Worm (Caenorhabditis elegans): Measurements from ENCODE around the gene arl-6.

Gene arl-6

DNA sequence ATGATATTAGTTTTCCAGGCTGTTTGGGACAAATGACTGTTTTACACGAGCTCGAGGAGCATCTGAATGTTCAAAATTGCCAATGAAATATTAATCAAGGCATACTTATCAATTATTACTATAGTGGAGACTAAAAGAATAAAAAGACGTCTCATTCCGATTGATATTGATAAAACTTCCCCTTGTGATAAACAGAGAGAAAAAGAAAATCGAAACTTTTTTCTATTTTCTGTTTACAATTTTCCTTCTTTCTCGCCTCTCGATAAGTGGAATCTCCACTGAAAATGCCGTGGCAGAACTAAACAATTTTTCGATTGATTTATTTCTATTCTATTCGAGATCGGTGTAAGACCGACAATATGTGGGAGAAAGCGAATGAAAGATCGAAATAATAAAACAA is 34.8 kb downstream of the arl-6 start, which contains the start of gene B0393.9:
TSS of gene B0393.9 (minus strand) at position 303 of the 400 bp plus-strand sequence.
- TF ChIP-seq ztf-23 (GFP tag; IDR thresholded peaks at IDR 0.05) (no peak), flt-1 (GFP tag; IDR thresholded peaks at IDR 0.05) (no peak), ref-1 (GFP tag; conservative IDR thresholded peaks at IDR 0.05) (no peak), ztf-29 (GFP tag; IDR thresholded peaks at IDR 0.05) (no peak), med-1 (GFP tag; optimal IDR thresholded peaks at IDR 0.05; ENCODE audit: insufficient read depth) (no peak), T22C8.4 (GFP tag; IDR thresholded peaks at IDR 0.05) (no peak), klf-2 (GFP tag; conservative IDR thresholded peaks at IDR 0.05) (no peak)

DNA sequence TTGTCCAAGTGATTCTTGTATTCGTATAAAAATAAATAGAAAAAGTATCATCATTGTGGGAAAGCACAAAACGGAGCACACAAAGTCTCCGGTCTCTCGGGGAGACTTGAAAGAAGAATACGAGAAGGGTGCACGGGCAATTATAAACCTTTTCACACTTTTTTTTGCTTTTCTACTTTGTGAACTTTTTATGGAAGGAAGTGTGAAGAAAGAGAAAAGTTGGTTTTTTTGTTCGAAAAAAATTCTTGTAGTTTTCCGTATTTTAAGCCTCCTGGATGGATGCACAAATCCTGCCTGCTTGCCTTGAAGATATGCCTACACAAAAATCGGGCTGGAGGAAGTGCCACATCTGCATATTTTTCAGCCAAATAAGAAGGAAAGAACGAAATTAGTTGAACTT is 36.6 kb downstream of the arl-6 start, which contains the start of gene B0393.7:
TSS of gene B0393.7 (minus strand) at position 101 of the 400 bp plus-strand sequence.
- TF ChIP-seq tab-1 (GFP tag; IDR thresholded peaks at IDR 0.05) = no peak
- TF ChIP-seq cog-1 (tag; optimal IDR thresholded peaks at IDR 0.05) = no peak
- no peak for TF ChIP-seq T22C8.4 (GFP tag; IDR thresholded peaks at IDR 0.05)
- TF ChIP-seq klf-2 (GFP tag; conservative IDR thresholded peaks at IDR 0.05) = no peak
- no peak for TF ChIP-seq med-1 (GFP tag; optimal IDR thresholded peaks at IDR 0.05; ENCODE audit: insufficient read depth)

DNA sequence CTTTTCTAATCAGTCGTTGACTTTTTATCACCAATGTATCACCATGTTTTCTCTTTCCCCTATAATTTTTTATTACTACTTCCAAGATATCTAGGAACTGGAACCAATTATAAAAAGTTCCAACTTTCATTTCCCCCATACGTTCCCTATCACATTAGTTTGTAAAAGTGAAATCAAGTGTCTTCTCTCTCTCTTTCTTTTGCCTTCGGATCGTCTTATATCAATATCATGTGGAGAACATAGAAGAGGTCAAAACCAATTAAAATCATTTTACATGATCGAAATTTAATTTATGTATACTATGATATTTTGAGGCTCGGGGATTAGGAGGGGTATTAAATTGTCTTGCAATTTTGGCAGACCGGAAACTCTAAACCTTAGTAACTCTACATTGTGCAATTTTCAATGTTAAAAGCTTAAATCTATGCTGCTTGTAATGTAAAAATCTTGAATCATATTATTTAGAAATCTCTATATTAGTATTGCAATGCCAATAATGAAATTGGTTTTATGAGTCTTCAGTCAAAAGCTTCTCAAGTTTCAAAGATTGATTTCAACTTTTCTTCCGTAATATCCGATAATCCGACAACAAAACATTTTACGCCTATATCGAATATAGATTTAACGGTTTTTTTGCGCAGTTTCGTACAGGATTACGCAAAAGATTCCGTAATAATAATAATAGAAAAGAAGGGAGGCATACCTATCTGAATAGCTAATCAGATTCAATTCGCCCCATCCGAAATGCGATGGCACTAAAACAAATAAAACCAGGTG is 46.6 kb downstream of the arl-6 start:
- TF ChIP-seq ztf-23 (GFP tag; IDR thresholded peaks at IDR 0.05) (no peak), cog-1 (tag; optimal IDR thresholded peaks at IDR 0.05) (no peak), ref-1 (GFP tag; conservative IDR thresholded peaks at IDR 0.05) (no peak), klf-2 (GFP tag; conservative IDR thresholded peaks at IDR 0.05) (no peak), T22C8.4 (GFP tag; IDR thresholded peaks at IDR 0.05) (no peak), flt-1 (GFP tag; IDR thresholded peaks at IDR 0.05) (no peak), tab-1 (GFP tag; IDR thresholded peaks at IDR 0.05) (no peak)

DNA sequence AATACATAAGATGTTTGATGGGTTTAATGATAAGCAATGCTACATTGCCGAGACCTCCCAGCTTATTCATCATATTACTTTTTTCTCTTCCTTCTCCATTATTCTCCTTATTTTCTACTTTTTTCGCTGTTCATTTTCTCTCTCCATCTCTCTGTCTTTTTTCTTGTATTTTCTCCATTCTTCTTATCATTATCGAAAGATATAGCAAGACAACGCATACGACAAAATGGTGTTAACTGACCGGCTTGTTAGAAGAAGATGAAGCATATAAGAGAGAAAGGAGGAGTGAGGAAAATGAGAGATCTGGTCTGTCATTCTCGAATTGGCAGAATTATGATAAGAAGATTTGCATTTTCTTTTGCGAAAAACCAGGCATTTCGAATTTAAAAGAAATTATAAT is 47.8 kb downstream of the arl-6 start:
- TF ChIP-seq ztf-23 (GFP tag; IDR thresholded peaks at IDR 0.05) (no peak), T22C8.4 (GFP tag; IDR thresholded peaks at IDR 0.05) (no peak), med-1 (GFP tag; optimal IDR thresholded peaks at IDR 0.05; ENCODE audit: insufficient read depth) (no peak), ztf-29 (GFP tag; IDR thresholded peaks at IDR 0.05) (no peak), cog-1 (tag; optimal IDR thresholded peaks at IDR 0.05) (no peak), ref-1 (GFP tag; conservative IDR thresholded peaks at IDR 0.05) (no peak), tab-1 (GFP tag; IDR thresholded peaks at IDR 0.05) (no peak), klf-2 (GFP tag; conservative IDR thresholded peaks at IDR 0.05) (no peak), flt-1 (GFP tag; IDR thresholded peaks at IDR 0.05) (no peak)

DNA sequence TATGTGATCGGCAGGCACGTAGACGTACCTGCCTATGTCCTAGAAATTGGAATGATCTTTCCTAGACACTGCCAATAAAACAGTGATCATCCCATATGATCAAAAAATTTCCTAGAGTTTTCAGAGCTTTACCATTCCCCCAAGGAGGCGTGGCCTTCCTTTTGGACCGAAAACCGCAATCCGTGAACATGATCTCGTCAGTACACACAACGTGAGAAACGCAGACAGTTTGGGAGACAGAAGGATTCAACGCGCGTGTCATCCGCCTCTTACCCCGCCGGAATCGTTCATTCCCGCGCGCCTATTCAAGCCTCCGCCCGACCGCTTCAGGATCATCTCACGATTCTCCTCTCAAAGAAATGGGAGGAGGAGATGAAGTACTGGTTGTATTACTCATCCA is 49.2 kb downstream of the arl-6 start, which contains the start of gene B0393.5:
TSS of gene B0393.5 (plus strand) at position 301 of the 400 bp plus-strand sequence.
- no peak for TF ChIP-seq flt-1 (GFP tag; IDR thresholded peaks at IDR 0.05)
- no peak for TF ChIP-seq ref-1 (GFP tag; conservative IDR thresholded peaks at IDR 0.05)
- no peak for TF ChIP-seq ztf-23 (GFP tag; IDR thresholded peaks at IDR 0.05)
- TF ChIP-seq klf-2 (GFP tag; conservative IDR thresholded peaks at IDR 0.05) = no peak
- TF ChIP-seq cog-1 (tag; optimal IDR thresholded peaks at IDR 0.05) = no peak
- no peak for TF ChIP-seq ztf-29 (GFP tag; IDR thresholded peaks at IDR 0.05)
- no peak for TF ChIP-seq med-1 (GFP tag; optimal IDR thresholded peaks at IDR 0.05; ENCODE audit: insufficient read depth)
- no peak for TF ChIP-seq T22C8.4 (GFP tag; IDR thresholded peaks at IDR 0.05)
- TF ChIP-seq tab-1 (GFP tag; IDR thresholded peaks at IDR 0.05) = no peak

DNA sequence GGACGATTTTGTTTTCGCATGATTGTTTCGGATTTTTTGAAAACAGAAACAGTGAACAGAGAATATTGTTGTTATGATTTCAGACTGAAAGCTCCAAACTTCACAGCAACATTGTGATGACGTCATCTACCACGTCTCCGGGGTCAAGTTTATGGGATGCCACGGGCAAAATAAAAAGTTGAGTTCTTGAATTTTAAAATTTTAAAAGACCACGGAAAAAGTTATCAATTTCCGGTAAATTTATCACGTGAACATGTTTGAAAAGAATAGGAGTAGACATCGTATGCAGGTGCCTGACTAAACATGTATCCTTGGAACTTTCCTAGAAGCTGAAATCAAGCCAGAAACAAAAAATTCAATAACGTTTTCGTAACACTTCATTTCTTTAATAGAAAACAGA is 51.1 kb downstream of the arl-6 start, which contains the start of gene B0393.4:
TSS of gene B0393.4 (minus strand) at position 101 of the 400 bp plus-strand sequence.
- TF ChIP-seq flt-1 (GFP tag; IDR thresholded peaks at IDR 0.05) = no peak
- TF ChIP-seq klf-2 (GFP tag; conservative IDR thresholded peaks at IDR 0.05) = no peak
- TF ChIP-seq tab-1 (GFP tag; IDR thresholded peaks at IDR 0.05) = no peak
- TF ChIP-seq ref-1 (GFP tag; conservative IDR thresholded peaks at IDR 0.05) = no peak
- TF ChIP-seq med-1 (GFP tag; optimal IDR thresholded peaks at IDR 0.05; ENCODE audit: insufficient read depth) = no peak
- TF ChIP-seq ztf-23 (GFP tag; IDR thresholded peaks at IDR 0.05) = no peak
- no peak for TF ChIP-seq cog-1 (tag; optimal IDR thresholded peaks at IDR 0.05)
- no peak for TF ChIP-seq ztf-29 (GFP tag; IDR thresholded peaks at IDR 0.05)
- no peak for TF ChIP-seq T22C8.4 (GFP tag; IDR thresholded peaks at IDR 0.05)

DNA sequence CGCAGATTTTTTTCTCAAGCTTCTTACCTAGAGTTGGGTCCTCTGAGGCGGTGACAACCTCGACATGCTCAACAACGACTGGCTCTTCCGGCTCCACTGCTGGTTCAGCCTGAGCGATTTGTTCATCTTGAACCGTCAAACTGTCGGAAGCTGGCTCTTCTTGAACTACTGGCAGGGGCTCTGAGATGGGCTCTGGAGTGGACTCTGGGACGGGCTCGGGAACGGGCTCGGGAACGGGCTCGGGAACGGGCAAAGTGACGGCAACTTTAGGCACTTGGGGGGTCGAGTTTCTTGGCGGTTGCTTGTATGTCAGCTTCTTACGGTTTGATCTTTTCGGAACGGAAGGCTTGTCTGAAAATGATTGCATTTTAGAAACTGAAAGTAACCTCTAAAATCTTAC is 51.8 kb downstream of the arl-6 start:
- TF ChIP-seq klf-2 (GFP tag; conservative IDR thresholded peaks at IDR 0.05) (no peak), cog-1 (tag; optimal IDR thresholded peaks at IDR 0.05) (no peak), tab-1 (GFP tag; IDR thresholded peaks at IDR 0.05) (no peak), ref-1 (GFP tag; conservative IDR thresholded peaks at IDR 0.05) (no peak), med-1 (GFP tag; optimal IDR thresholded peaks at IDR 0.05; ENCODE audit: insufficient read depth) (no peak), flt-1 (GFP tag; IDR thresholded peaks at IDR 0.05) (no peak), T22C8.4 (GFP tag; IDR thresholded peaks at IDR 0.05) (no peak), ztf-23 (GFP tag; IDR thresholded peaks at IDR 0.05) (no peak), ztf-29 (GFP tag; IDR thresholded peaks at IDR 0.05) (no peak)
